Fruit fly (Drosophila melanogaster) whole organism, adult: ENCODE measurements around the gene CG11885.

Experiments
- CG1620 ChIP-seq: fragments of 200-800 bp; sonication (Bioruptor generic); optimal IDR thresholded peaks from 2 replicates; lab custom pipeline; 2016; ENCODE audit warnings: missing biosample characterization, missing genetic modification characterization
- CG33017 ChIP-seq: fragments of 200-800 bp; sonication (Bioruptor generic); optimal IDR thresholded peaks from 2 replicates; lab custom pipeline; 2018; ENCODE audit warnings: missing biosample characterization, mild to moderate bottlenecking, missing genetic modification characterization, moderate library complexity
- CG5204 ChIP-seq: fragments of 200-800 bp; sonication (Bioruptor generic); optimal IDR thresholded peaks from 2 replicates; lab custom pipeline; 2016; ENCODE audit warnings: missing biosample characterization, missing genetic modification characterization
- CG7101 ChIP-seq: fragments of 200-800 bp; sonication (Bioruptor generic); optimal IDR thresholded peaks from 2 replicates; lab custom pipeline; 2018; ENCODE audit warnings: missing biosample characterization, mild to moderate bottlenecking, missing genetic modification characterization, moderate library complexity
- Mnt ChIP-seq: fragments of 200-800 bp; sonication (Bioruptor generic); optimal IDR thresholded peaks from 2 replicates; lab custom pipeline; 2016; ENCODE audit warnings: missing biosample characterization, mild to moderate bottlenecking, missing genetic modification characterization
- bab1 ChIP-seq: fragments of 200-800 bp; sonication (Bioruptor generic); optimal IDR thresholded peaks from 3 replicates; lab custom pipeline; 2019; ENCODE audit warnings: missing biosample characterization, mild to moderate bottlenecking, missing genetic modification characterization, moderate library complexity
- cic ChIP-seq: fragments of 200-800 bp; sonication (Bioruptor generic); optimal IDR thresholded peaks from 2 replicates; lab custom pipeline; 2017; ENCODE audit warnings: missing biosample characterization, mild to moderate bottlenecking, missing genetic modification characterization, moderate library complexity
- pad ChIP-seq: fragments of 200-800 bp; sonication (Bioruptor generic); optimal IDR thresholded peaks from 3 replicates; lab custom pipeline; 2017; ENCODE audit warnings: missing biosample characterization, missing genetic modification characterization, mild to moderate bottlenecking, moderate library complexity, missing genetic modification reagents

- TF ChIP-seq CG5204 (GFP tag; lab: Kevin White, UChicago), result no peak
- TF ChIP-seq bab1 (GFP tag; lab: Kevin White, UChicago), result no peak
- TF ChIP-seq CG7101 (tag; lab: Kevin White, UChicago), result no peak
- no peak for TF ChIP-seq cic (GFP tag; lab: Kevin White, UChicago)
- TF ChIP-seq CG1620, result no peak
- TF ChIP-seq Mnt (GFP tag; lab: Kevin White, UChicago), result no peak
- no peak for TF ChIP-seq CG33017 (tag; lab: Kevin White, UChicago)
- no peak for TF ChIP-seq pad (GFP tag; lab: Kevin White, UChicago)
Measured at dm6 chr2L:371747-372146, 49.5 kb downstream of the CG11885 start.
